Worm (Caenorhabditis elegans): ENCODE measurements around the gene T06E8.8.

Gene T06E8.8

DNA sequence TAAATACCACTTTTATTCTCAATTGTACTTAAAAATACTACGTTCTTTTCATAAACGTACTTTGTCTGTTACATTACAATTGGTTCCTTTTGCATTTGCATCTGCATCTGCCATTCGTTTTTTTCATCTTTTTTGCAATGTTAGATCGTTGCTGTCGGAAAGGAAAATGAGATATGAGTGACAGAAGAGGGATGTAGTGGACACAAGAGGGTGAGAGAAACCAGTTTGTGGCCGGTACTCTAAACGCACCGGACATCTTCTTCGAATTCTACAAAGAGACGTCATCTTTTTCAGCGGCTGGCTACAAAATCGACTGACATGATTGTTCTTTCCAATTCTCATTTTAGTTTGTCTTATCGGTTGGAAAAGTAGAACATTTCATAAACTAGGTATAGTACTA is 40.8 kb upstream of the T06E8.8 start:
- peak; percentile 78 for TF ChIP-seq blmp-1 (tag; optimal IDR thresholded peaks at IDR 0.05)
- TF ChIP-seq nhr-84 (tag; optimal IDR thresholded peaks at IDR 0.05), result no peak
- TF ChIP-seq irx-1 (tag; optimal IDR thresholded peaks at IDR 0.05), result no peak
- TF ChIP-seq mab-9 (GFP tag; IDR thresholded peaks at IDR 0.05), result no peak
- no peak for TF ChIP-seq unc-98 (GFP tag; IDR thresholded peaks at IDR 0.05)
- peak; percentile 68 for TF ChIP-seq grh-1 (GFP tag; IDR thresholded peaks at IDR 0.05)
- TF ChIP-seq elt-3 (tag; optimal IDR thresholded peaks at IDR 0.05), result peak in 1 of 6 experiments; percentile 16
- TF ChIP-seq lin-35 (GFP tag; optimal IDR thresholded peaks at IDR 0.05), result peak in 1 of 2 experiments; percentile 33
- TF ChIP-seq nhr-20 (tag; optimal IDR thresholded peaks at IDR 0.05), result peak; percentile 25
- no peak for TF ChIP-seq ceh-8 (GFP tag; optimal IDR thresholded peaks at IDR 0.05)
- peak; percentile 40 for TF ChIP-seq snu-23 (GFP tag; optimal IDR thresholded peaks at IDR 0.05)
- peak; percentile 44 for TF ChIP-seq xbp-1 (tag; optimal IDR thresholded peaks at IDR 0.05)
- peak; percentile 31 for TF ChIP-seq mep-1 (tag; optimal IDR thresholded peaks at IDR 0.05)
- TF ChIP-seq nhr-85 (tag), result peak; percentile 69
- TF ChIP-seq lin-14 (GFP tag; optimal IDR thresholded peaks at IDR 0.05), result peak; percentile 70

DNA sequence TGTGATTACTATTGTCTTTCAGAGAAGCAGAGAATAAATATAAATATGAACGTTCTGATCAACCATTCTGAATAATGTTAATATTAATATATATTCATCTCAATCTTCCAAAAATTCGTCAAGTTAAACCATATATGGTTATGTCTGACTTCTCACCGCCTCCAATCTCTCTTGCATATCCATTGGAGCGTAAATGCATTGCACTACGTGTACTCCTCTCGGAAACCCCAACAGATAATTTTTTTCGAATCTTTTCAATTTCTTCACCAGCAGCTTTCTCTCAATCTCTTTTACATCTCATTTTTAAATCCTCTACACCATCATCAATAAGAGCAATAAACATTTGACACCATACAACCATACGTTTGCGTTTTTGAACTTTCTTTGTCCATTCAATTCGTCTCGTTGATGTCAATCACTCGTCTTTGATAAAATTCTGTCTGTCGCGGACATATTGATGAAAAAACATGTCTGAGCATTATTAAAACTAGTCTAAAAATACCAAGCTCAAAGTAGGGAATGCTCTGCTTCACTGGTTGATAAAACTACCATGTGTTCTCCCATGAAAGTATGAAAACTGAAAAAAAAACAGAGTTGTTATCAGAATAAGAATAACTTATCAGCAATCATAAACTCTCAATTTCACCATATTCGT is 40.1 kb upstream of the T06E8.8 start:
- TF ChIP-seq pag-3 (tag; optimal IDR thresholded peaks at IDR 0.05; ENCODE audit: borderline replicate concordance, insufficient read depth) (peak; percentile 15), efl-1 (optimal IDR thresholded peaks at IDR 0.05) (peak; percentile 68 to 70), efl-1 (GFP tag; optimal IDR thresholded peaks at IDR 0.05 in 1 of 2) (peak in 1 of 2 experiments; percentile 44), ceh-82 (tag; optimal IDR thresholded peaks at IDR 0.05) (peak in 1 of 3 experiments; percentile 62), hlh-4 (tag; optimal IDR thresholded peaks at IDR 0.05) (no peak), nhr-47 (tag; optimal IDR thresholded peaks at IDR 0.05) (peak; percentile 40), lin-15B (tag; optimal IDR thresholded peaks at IDR 0.05) (peak; percentile 50), nhr-237 (tag; optimal IDR thresholded peaks at IDR 0.05) (no peak), tbx-2 (tag; optimal IDR thresholded peaks at IDR 0.05) (peak; percentile 41), nhr-85 (tag) (peak; percentile 33), irx-1 (tag; optimal IDR thresholded peaks at IDR 0.05) (no peak), dpl-1 (GFP tag; optimal IDR thresholded peaks at IDR 0.05) (peak; percentile 54 to 67 (median 60)), elt-3 (tag; optimal IDR thresholded peaks at IDR 0.05) (peak in 1 of 6 experiments; percentile 11), ztf-11 (tag; optimal IDR thresholded peaks at IDR 0.05) (no peak), Y116A8C.19 (tag; optimal IDR thresholded peaks at IDR 0.05; ENCODE audit: borderline replicate concordance) (no peak), F16B12.6 (tag; optimal IDR thresholded peaks at IDR 0.05) (peak; percentile 8), aly-2 (tag; optimal IDR thresholded peaks at IDR 0.05) (no peak), dsc-1 (tag; optimal IDR thresholded peaks at IDR 0.05) (peak; percentile 40), aha-1 (tag; optimal IDR thresholded peaks at IDR 0.05) (no peak), zag-1 (tag; optimal IDR thresholded peaks at IDR 0.05) (no peak), hpl-2 (GFP tag; optimal IDR thresholded peaks at IDR 0.05) (no peak), blmp-1 (tag; optimal IDR thresholded peaks at IDR 0.05) (peak; percentile 70), lin-14 (GFP tag; optimal IDR thresholded peaks at IDR 0.05) (peak; percentile 77), unc-130 (tag; optimal IDR thresholded peaks at IDR 0.05) (peak; percentile 48), snu-23 (GFP tag; optimal IDR thresholded peaks at IDR 0.05) (peak; percentile 70), egl-27 (tag; optimal IDR thresholded peaks at IDR 0.05) (no peak), swsn-7 (tag; optimal IDR thresholded peaks at IDR 0.05) (peak; percentile 47), ztf-4 (tag; optimal IDR thresholded peaks at IDR 0.05) (no peak), lir-3 (tag; optimal IDR thresholded peaks at IDR 0.05; ENCODE audit: poor library complexity) (peak; percentile 30), ceh-88 (GFP tag; IDR thresholded peaks at IDR 0.05) (no peak), lsy-2 (tag; optimal IDR thresholded peaks at IDR 0.05) (peak; percentile 56 to 83), nhr-77 (tag; optimal IDR thresholded peaks at IDR 0.05) (peak; percentile 31), skn-1 (tag; optimal IDR thresholded peaks at IDR 0.05) (peak; percentile 49), fkh-8 (tag; optimal IDR thresholded peaks at IDR 0.05) (peak; percentile 22), rnt-1 (tag; optimal IDR thresholded peaks at IDR 0.05) (peak; percentile 71), mdl-1 (tag; optimal IDR thresholded peaks at IDR 0.05) (peak in 1 of 2 experiments; percentile 1), ceh-8 (GFP tag; optimal IDR thresholded peaks at IDR 0.05) (no peak), xbp-1 (tag; optimal IDR thresholded peaks at IDR 0.05) (peak; percentile 56), nhr-20 (tag; optimal IDR thresholded peaks at IDR 0.05) (peak; percentile 60), fos-1 (tag; optimal IDR thresholded peaks at IDR 0.05) (no peak), lin-35 (GFP tag; optimal IDR thresholded peaks at IDR 0.05) (peak; percentile 30 to 62), elt-2 (tag; optimal IDR thresholded peaks at IDR 0.05) (peak; percentile 39), mep-1 (tag; optimal IDR thresholded peaks at IDR 0.05) (peak; percentile 49), lin-13 (GFP tag; optimal IDR thresholded peaks at IDR 0.05) (peak; percentile 21)
